Worm (Caenorhabditis elegans): Measurements from ENCODE around the gene cisd-3.1.

Gene cisd-3.1

ce11 chrIII:4594324-4594723, 51.6 kb downstream of the cisd-3.1 start, which contains the start of gene apc-11:
apc-11 (minus strand) TSS chrIII:4594424.
- TF ChIP-seq him-1 (tag; optimal IDR thresholded peaks at IDR 0.05), result no peak
- TF ChIP-seq dao-5 (tag; optimal IDR thresholded peaks at IDR 0.05), result no peak
- no peak for TF ChIP-seq W03F9.2 (tag; optimal IDR thresholded peaks at IDR 0.05)

- TF ChIP-seq dao-5 (tag; optimal IDR thresholded peaks at IDR 0.05) (no peak), him-1 (tag; optimal IDR thresholded peaks at IDR 0.05) (no peak), W03F9.2 (tag; optimal IDR thresholded peaks at IDR 0.05) (no peak)
Measured at ce11 chrIII:4594762-4595523, 52.3 kb downstream of the cisd-3.1 start.
